Worm (Caenorhabditis elegans): ENCODE measurements around the gene ZK1320.2.

ZK1320.2 gene

DNA sequence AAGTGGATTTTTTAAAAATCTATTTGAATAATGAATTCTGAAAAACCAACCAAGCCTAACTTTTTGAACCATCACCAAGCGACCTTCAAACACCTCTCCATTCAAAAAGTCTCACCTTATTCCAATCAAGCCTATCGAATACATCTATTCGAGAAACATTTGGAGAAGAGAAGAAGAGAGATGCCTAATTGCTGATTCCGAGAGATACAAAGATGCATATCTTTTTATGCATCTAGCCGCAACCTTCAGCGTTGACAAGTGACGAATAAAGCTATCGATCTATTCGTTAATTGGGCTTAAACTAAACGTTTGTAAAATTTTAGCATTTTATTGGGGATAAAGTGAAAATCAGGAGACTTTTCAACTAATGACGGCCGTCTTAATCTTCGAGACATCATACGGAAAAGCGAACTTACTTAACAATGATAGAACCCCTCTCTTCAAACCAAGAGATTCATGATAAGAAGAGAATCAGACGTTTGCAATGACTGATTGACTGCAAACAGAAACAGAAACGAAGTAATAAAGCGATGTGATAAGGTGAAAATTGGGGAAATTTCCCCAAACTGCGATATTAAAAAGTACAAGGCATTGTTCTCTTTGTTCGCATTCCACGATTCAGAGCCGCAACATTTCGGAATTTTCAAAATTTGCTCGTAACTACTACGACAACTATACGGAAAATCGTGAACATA is 13.7 kb downstream of the ZK1320.2 start:
- TF ChIP-seq ces-1 (GFP tag; optimal IDR thresholded peaks at IDR 0.05) = no peak
- TF ChIP-seq ham-2 (GFP tag; optimal IDR thresholded peaks at IDR 0.05) = peak; percentile 87
- peak; percentile 95 for TF ChIP-seq elt-1 (tag; optimal IDR thresholded peaks at IDR 0.05; ENCODE audit: borderline replicate concordance, insufficient read depth)
- no peak for TF ChIP-seq flh-1 (GFP tag; optimal IDR thresholded peaks at IDR 0.05)
- no peak for TF ChIP-seq pha-4 (tag; optimal IDR thresholded peaks at IDR 0.05)
- TF ChIP-seq hlh-1 (tag; optimal IDR thresholded peaks at IDR 0.05) = no peak
- peak; percentile 87 for TF ChIP-seq unc-62 (GFP tag; optimal IDR thresholded peaks at IDR 0.05)
- TF ChIP-seq unc-120 (tag; optimal IDR thresholded peaks at IDR 0.05; ENCODE audit: poor library complexity, severe bottlenecking) = no peak

- TF ChIP-seq nhr-2 (tag; optimal IDR thresholded peaks at IDR 0.05) = peak; percentile 94
- TF ChIP-seq elt-3 (tag; optimal IDR thresholded peaks at IDR 0.05) = no peak
Observed at ce11 chrII:9644438-9644837, 14.4 kb downstream of the ZK1320.2 start, which contains the start of gene fzr-1. fzr-1 (minus strand) TSS chrII:9644466.

ce11 chrII:9636300-9636699 is 22.5 kb downstream of the ZK1320.2 start, which contains the start of gene ZK1307.7:
ZK1307.7 (plus strand) TSS chrII:9636600.
- TF ChIP-seq nhr-76 (tag; optimal IDR thresholded peaks at IDR 0.05) (no peak), ces-1 (GFP tag; optimal IDR thresholded peaks at IDR 0.05) (no peak), sptf-1 (tag; optimal IDR thresholded peaks at IDR 0.05) (no peak), nhr-237 (tag; optimal IDR thresholded peaks at IDR 0.05) (no peak), flh-1 (GFP tag; optimal IDR thresholded peaks at IDR 0.05) (no peak), nhr-12 (tag; optimal IDR thresholded peaks at IDR 0.05) (no peak), mep-1 (tag; optimal IDR thresholded peaks at IDR 0.05) (no peak), ceh-83 (GFP tag; optimal IDR thresholded peaks at IDR 0.05) (no peak), ham-2 (GFP tag; optimal IDR thresholded peaks at IDR 0.05) (no peak), drap-1 (GFP tag; optimal IDR thresholded peaks at IDR 0.05) (no peak), snpc-4 (tag; optimal IDR thresholded peaks at IDR 0.05) (no peak), nhr-28 (tag; optimal IDR thresholded peaks at IDR 0.05) (no peak), zip-8 (tag; optimal IDR thresholded peaks at IDR 0.05) (no peak)

- TF ChIP-seq unc-39 (tag; optimal IDR thresholded peaks at IDR 0.05) (no peak), nhr-12 (tag; optimal IDR thresholded peaks at IDR 0.05) (no peak), mab-5 (tag; optimal IDR thresholded peaks at IDR 0.05) (no peak)
Observed at ce11 chrII:9625930-9626329, 32.9 kb downstream of the ZK1320.2 start.

DNA sequence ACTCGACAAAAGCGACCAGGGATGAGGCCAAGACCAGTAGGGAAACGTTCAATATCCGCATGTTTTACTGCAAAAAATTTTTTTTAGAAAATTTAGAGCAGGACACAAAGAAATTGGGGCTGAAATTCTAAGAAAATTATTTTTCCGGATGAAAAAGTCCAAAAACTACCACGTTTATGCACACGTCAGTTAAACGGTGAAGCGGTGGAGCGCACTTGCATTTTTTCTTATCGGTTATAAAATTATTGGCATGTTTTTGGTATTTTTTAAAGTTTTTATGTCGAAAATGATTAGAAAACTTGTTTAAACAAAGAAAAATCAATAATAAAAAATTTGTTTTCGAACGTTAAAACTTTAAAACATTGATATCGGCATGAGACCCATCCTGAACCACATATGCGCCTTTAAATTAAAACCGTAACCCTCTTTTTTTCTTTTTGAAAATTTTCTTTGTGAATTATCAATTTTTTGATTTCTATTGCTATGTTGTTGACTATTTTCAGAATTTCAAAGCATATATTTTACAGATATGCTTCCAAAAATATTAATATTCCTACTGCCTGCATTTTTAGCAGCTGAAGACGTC is 34.6 kb downstream of the ZK1320.2 start, which contains the start of the genes dnj-20 and ZK1307.8:
Gene dnj-20 (minus strand): TSS at position 67 of the 586 bp plus-strand sequence.
Gene ZK1307.8 (plus strand): TSS at position 504 of the 586 bp plus-strand sequence.
- TF ChIP-seq ces-1 (GFP tag; optimal IDR thresholded peaks at IDR 0.05) = peak; percentile 10
- no peak for TF ChIP-seq bed-3 (GFP tag; optimal IDR thresholded peaks at IDR 0.05)
- no peak for TF ChIP-seq hlh-1 (tag; optimal IDR thresholded peaks at IDR 0.05)
- no peak for TF ChIP-seq nhr-12 (tag; optimal IDR thresholded peaks at IDR 0.05)
- no peak for TF ChIP-seq lsy-2 (tag; optimal IDR thresholded peaks at IDR 0.05)
- no peak for TF ChIP-seq zip-8 (tag; optimal IDR thresholded peaks at IDR 0.05)
- TF ChIP-seq lin-32 (GFP tag; optimal IDR thresholded peaks at IDR 0.05) = no peak
- no peak for TF ChIP-seq blmp-1 (tag; optimal IDR thresholded peaks at IDR 0.05)
- no peak for TF ChIP-seq ceh-39 (tag; optimal IDR thresholded peaks at IDR 0.05)
- TF ChIP-seq unc-62 (GFP tag; optimal IDR thresholded peaks at IDR 0.05) = no peak
- TF ChIP-seq M03D4.4 (tag; optimal IDR thresholded peaks at IDR 0.05) = no peak
- TF ChIP-seq mab-5 (tag; optimal IDR thresholded peaks at IDR 0.05) = no peak
- no peak for TF ChIP-seq sptf-1 (tag; optimal IDR thresholded peaks at IDR 0.05)
- TF ChIP-seq snpc-4 (tag; optimal IDR thresholded peaks at IDR 0.05) = no peak
- TF ChIP-seq mep-1 (tag; optimal IDR thresholded peaks at IDR 0.05) = peak; percentile 8
- TF ChIP-seq ceh-83 (GFP tag; optimal IDR thresholded peaks at IDR 0.05) = no peak
- TF ChIP-seq ham-2 (GFP tag; optimal IDR thresholded peaks at IDR 0.05) = no peak

DNA sequence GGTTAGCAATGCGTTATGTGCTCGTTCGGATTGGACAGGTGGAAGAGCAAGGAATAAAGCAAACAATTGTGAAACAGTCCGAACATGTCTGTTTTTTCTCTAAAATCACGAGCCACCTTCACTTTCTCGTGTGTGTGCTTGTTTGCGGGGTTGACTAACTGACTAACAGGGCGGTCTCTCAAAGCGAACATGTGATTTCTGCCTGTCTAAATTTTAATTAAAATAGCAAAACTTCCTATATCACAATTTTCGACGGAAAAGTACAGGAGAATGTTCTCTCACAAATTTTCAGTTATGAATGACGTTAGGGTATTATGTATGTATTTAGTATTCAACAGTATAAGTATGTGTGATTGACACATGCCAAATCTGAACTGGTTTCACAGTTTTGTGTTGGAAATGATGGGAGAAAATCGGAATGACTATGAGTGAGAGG is 36.9 kb downstream of the ZK1320.2 start:
- no peak for TF ChIP-seq lin-32 (GFP tag; optimal IDR thresholded peaks at IDR 0.05)
- no peak for TF ChIP-seq mep-1 (tag; optimal IDR thresholded peaks at IDR 0.05)
- TF ChIP-seq lin-13 (tag; optimal IDR thresholded peaks at IDR 0.05) = no peak
- TF ChIP-seq unc-62 (GFP tag; optimal IDR thresholded peaks at IDR 0.05) = no peak
- TF ChIP-seq cnd-1 (tag; optimal IDR thresholded peaks at IDR 0.05) = no peak
- TF ChIP-seq unc-39 (tag; optimal IDR thresholded peaks at IDR 0.05) = no peak
- no peak for TF ChIP-seq ham-2 (GFP tag; optimal IDR thresholded peaks at IDR 0.05)
- no peak for TF ChIP-seq ces-1 (GFP tag; optimal IDR thresholded peaks at IDR 0.05)
- no peak for TF ChIP-seq nhr-76 (tag; optimal IDR thresholded peaks at IDR 0.05)
- no peak for TF ChIP-seq nhr-2 (tag; optimal IDR thresholded peaks at IDR 0.05)
- TF ChIP-seq sptf-1 (tag; optimal IDR thresholded peaks at IDR 0.05) = no peak
- no peak for TF ChIP-seq hlh-1 (tag; optimal IDR thresholded peaks at IDR 0.05)
